Fruit fly (Drosophila melanogaster) Kc167 (cell line): ENCODE results near the gene nero.

Experiments used
- Myc ChIP-seq: fragments of >200 bp; optimal IDR thresholded peaks from 2 replicates; lab custom pipeline; 2017; ENCODE audit warnings: missing external identifiers
- Sin3A ChIP-seq: fragments of >200 bp; optimal IDR thresholded peaks from 2 replicates; lab custom pipeline; 2018; ENCODE audit warnings: missing external identifiers
- h ChIP-seq: fragments of >200 bp; optimal IDR thresholded peaks from 3 replicates; lab custom pipeline; 2018; ENCODE audit warnings: missing external identifiers
- insv ChIP-seq: fragments of >200 bp; optimal IDR thresholded peaks from 3 replicates; lab custom pipeline; 2018; ENCODE audit warnings: missing external identifiers
- psq ChIP-seq: fragments of >200 bp; optimal IDR thresholded peaks from 2 replicates; lab custom pipeline; 2017; ENCODE audit warnings: missing external identifiers
- ttk ChIP-seq: sonication (Bioruptor generic); optimal IDR thresholded peaks from 2 replicates; lab custom pipeline; 2017; ENCODE audit warnings: missing external identifiers

DNA sequence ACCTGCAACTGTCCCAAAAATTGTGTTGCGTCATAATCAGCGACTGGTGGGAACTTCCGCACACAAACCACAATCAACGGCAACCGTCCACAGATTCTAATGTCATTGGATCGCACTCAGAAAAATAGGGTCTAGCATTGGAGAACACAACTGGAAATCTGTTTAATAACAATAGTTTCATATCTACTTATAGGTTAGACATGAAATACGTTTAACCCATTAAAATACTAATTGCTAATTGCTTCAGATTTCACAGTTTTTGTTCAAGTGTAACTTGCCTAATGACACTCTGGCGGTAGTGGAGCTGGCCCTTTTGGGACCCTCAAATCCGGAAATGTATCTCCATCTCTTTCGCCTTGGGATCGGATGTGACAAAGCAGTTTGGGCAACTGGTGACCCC, 50.7 kb downstream of the nero start:
- no peak for TF ChIP-seq Myc (lab: Kevin White, UChicago)
- no peak for TF ChIP-seq h
- TF ChIP-seq Sin3A (lab: Kevin White, UChicago), result no peak
- no peak for TF ChIP-seq ttk (lab: Kevin White, UChicago)
- no peak for TF ChIP-seq insv (lab: Kevin White, UChicago)
- TF ChIP-seq psq, result no peak
